Worm (Caenorhabditis elegans): Measurements from ENCODE around the gene F35E12.10.

DNA sequence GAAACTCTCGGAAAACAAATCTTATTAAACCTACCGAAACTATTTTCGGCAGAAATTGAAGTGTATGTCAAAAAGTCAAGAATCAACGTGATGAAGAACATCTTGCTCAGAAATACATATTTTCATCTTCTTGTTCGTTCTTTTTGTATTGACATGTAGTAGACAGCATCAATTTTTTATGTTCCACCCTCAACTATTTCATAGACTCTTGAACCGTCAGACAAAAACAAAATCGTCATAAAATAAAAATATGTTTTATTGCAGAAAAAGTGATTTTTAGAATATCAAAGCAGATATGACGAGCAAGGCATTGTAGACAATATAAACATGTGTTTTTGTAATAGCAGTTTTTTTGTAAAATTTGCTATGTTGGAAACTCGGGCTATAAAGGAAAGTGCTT, 23.8 kb downstream of the F35E12.10 start, which contains the start of gene F35E12.2:
- TF ChIP-seq hnd-1 (tag; optimal IDR thresholded peaks at IDR 0.05) (no peak), tbx-37 (GFP tag; conservative IDR thresholded peaks at IDR 0.05) (no peak), tra-4 (tag; optimal IDR thresholded peaks at IDR 0.05) (no peak), B0310.2 (tag; optimal IDR thresholded peaks at IDR 0.05) (no peak), tbx-11 (GFP tag; IDR thresholded peaks at IDR 0.05) (no peak), hmbx-1 (tag; optimal IDR thresholded peaks at IDR 0.05) (no peak), pes-1 (GFP tag; IDR thresholded peaks at IDR 0.05) (no peak), F13C5.2 (tag; optimal IDR thresholded peaks at IDR 0.05) (no peak), ama-1 (optimal IDR thresholded peaks at IDR 0.05) (no peak), ets-7 (tag; optimal IDR thresholded peaks at IDR 0.05) (no peak), scrt-1 (GFP tag; IDR thresholded peaks at IDR 0.05) (no peak), ceh-13 (GFP tag; optimal IDR thresholded peaks at IDR 0.05) (no peak), ceh-36 (tag; optimal IDR thresholded peaks at IDR 0.05) (no peak), sea-1 (GFP tag; conservative IDR thresholded peaks at IDR 0.05) (no peak)
